Fruit fly (Drosophila melanogaster) whole organism, larva: Measurements from ENCODE around the gene CG43291.

Experiments used
- noc ChIP-seq: fragments of 200-800 bp; sonication (Bioruptor generic); optimal IDR thresholded peaks from 3 replicates; lab custom pipeline; 2019; ENCODE audit warnings: missing biosample characterization, mild to moderate bottlenecking, missing genetic modification characterization, moderate library complexity

The CG43291 gene

dm6 chr3R:14244577-14244976 is at the start of gene CG43291:
TSS of gene CG43291 (minus strand) at chr3R:14244677.
- no peak for TF ChIP-seq noc (tag; lab: Kevin White, UChicago)

- no peak for TF ChIP-seq noc (tag; lab: Kevin White, UChicago)
Measured at dm6 chr3R:14292307-14292711, 47.8 kb upstream of the CG43291 start.

DNA sequence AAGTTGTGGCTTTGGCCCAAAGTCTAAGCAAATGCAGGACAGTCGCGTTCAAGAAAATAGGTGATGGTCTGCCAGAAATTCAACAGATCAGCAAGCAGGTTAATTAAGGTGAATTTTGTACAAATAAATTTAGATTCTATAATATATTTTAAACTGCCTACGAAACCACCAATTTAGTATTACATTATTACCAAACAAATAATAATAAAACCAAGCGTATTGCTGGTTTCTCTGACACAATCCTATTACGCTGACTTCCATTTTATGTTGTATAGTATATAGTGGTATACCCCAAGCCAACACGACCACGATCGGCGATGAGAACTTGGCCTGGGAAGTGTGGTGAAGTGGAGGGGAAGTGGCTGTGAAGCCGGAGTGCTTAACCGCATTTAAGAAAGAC is 47.0 kb upstream of the CG43291 start:
- peak; percentile 89 for TF ChIP-seq noc (tag; lab: Kevin White, UChicago)

dm6 chr3R:14289958-14290835 is 45.7 kb upstream of the CG43291 start:
- TF ChIP-seq noc (tag; lab: Kevin White, UChicago): peak; percentile 72

DNA sequence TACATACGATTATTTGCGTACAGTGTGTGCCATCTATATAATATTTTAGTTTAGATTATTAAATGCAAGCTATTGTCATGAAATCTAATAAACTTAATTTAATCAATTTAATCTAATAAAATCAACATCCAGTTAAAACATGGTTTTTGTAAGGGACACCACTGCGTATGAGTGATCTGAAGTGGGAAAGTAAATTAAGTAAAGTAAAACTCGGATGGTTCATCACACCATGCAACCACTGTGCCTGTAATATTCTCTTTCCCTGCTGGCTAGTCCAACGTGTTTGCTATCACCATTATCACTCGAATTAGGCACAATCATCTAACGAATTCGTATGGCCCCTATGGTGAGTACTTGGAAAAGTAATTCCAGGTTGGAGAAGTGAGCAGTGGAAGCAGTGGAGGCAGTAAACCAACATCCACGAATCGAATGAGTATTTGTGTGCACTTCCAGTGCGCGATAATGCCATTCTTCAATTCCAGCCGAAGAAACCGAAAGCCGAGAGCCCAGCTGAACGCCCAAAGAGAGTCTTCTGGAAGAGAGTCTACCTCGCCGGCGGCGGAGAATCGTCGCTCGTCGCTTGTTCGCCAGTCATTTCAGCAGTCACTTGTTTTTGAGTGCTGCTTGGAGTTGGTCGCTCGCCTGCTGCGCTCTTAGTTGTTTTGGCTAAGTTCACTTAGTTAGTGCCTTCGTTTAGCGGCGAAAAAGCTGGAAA is 44.3 kb upstream of the CG43291 start, which contains the start of gene red:
red (plus strand) TSS at position 403 of the 715 bp plus-strand sequence.
- TF ChIP-seq noc (tag; lab: Kevin White, UChicago): peak; percentile 94

dm6 chr3R:14287980-14288379 is 43.5 kb upstream of the CG43291 start:
- no peak for TF ChIP-seq noc (tag; lab: Kevin White, UChicago)

- peak; percentile 5 for TF ChIP-seq noc (tag; lab: Kevin White, UChicago)
Measured at dm6 chr3R:14286320-14287190, 42.1 kb upstream of the CG43291 start, which contains the start of gene trx. TSS of gene trx (minus strand) at chr3R:14286903.

DNA sequence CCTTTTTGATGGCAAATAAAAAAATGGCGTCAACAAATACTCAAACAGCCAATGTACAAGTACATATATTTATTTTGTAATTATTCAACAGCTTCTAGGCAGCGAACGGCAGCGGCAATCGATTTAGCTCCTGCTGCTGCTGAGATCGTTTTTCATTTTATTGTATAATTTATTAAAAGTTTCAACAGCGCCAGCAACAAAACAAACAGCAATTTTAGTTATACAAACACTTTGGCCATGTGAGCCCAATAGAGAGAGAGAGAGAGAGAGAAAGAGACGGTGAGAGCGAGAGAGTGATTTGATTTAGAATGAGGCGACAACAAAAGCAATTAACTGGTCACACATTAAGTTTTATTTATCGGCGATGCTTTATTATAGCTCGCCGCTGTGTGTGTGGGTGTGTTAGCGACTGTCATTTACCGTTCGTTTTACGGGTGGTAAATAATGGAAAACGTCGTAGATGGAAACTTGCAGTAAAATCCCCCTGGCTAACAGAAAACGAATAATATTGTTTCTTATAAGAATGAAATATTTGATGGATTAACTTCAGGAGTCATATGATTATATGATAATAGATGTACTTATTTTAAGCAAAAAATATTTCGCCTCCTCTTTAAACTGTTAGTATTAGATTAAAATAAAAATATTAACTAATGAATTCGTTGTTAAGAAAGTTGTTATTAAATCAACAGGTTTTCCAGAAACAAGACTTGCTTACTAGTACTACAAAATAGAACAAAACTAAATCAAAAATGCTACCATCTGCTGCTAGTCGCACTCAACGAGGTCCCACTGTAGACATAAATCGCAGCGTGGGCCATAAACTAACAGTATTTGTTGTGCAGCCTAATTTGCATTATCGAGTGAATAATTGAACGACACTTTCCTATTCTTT is 40.8 kb upstream of the CG43291 start:
- peak; percentile 56 for TF ChIP-seq noc (tag; lab: Kevin White, UChicago)

- no peak for TF ChIP-seq noc (tag; lab: Kevin White, UChicago)
Measured at dm6 chr3R:14284422-14284760, 39.9 kb upstream of the CG43291 start.

dm6 chr3R:14283754-14284421 is 39.4 kb upstream of the CG43291 start:
- peak; percentile 99 for TF ChIP-seq noc (tag; lab: Kevin White, UChicago)

DNA sequence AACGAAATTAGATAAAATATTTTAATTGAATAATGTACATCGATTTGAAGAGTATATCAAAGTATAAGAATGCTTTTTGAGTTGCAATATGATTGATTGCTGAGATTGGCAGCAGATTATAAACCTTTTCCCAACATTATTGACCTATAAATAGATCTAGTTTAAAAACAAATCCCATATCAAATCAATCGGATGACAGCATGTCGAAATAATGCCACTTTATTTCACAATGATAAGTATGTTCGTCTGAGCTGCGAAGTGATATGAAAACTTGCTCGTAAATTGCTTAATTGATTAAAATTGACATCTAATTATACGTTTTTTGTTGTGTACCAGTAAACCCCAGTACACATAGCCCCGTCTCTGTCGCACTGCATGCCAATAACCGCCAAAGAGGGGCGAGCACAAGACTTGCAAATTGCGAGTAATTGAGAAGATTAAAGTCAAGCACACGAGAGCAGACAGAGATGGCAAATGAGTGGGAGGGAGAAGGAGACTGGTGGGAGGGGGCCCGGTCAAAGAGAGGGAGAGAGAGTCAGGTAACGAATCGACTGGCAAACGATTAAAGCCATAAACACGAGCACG is 38.7 kb upstream of the CG43291 start:
- peak; percentile 24 for TF ChIP-seq noc (tag; lab: Kevin White, UChicago)

dm6 chr3R:14282215-14283041 is 38.0 kb upstream of the CG43291 start:
- TF ChIP-seq noc (tag; lab: Kevin White, UChicago): no peak

- no peak for TF ChIP-seq noc (tag; lab: Kevin White, UChicago)
Measured at dm6 chr3R:14280324-14280723, 35.8 kb upstream of the CG43291 start.
